Fruit fly (Drosophila melanogaster) whole organism, embryonic: ENCODE results near the gene Rpn2.

Experiments
- Ada2b ChIP-seq: fragments of 200-800 bp; sonication (Bioruptor generic); IDR thresholded peaks from 2 replicates; pipeline ENCODE4 v1.3.6; 2022; ENCODE audit warnings: missing biosample characterization, missing genetic modification characterization
- Aef1 ChIP-seq: fragments of 200-800 bp; sonication (Bioruptor generic); IDR thresholded peaks from 3 replicates; pipeline ENCODE4 v1.3.6; 2022; ENCODE audit warnings: missing biosample characterization, missing genetic modification characterization
- Blimp-1 ChIP-seq: fragments of 200-800 bp; sonication (Bioruptor generic); optimal IDR thresholded peaks from 3 replicates; lab custom pipeline; 2018; ENCODE audit warnings: missing biosample characterization, missing genetic modification characterization, mild to moderate bottlenecking, moderate library complexity, missing genetic modification reagents
- CG10366 ChIP-seq: fragments of 200-800 bp; sonication (Bioruptor generic); IDR thresholded peaks from 2 replicates; pipeline ENCODE4 v1.3.6; 2022; ENCODE audit warnings: missing biosample characterization, missing genetic modification characterization
- CG10431 ChIP-seq: fragments of 200-800 bp; sonication (Bioruptor generic); optimal IDR thresholded peaks from 3 replicates; lab custom pipeline; 2018; ENCODE audit warnings: missing biosample characterization, mild to moderate bottlenecking, missing genetic modification characterization
- CG10979 ChIP-seq: fragments of 200-800 bp; sonication (Bioruptor generic); optimal IDR thresholded peaks from 2 replicates; lab custom pipeline; 2018; ENCODE audit warnings: missing biosample characterization, mild to moderate bottlenecking, missing genetic modification characterization, moderate library complexity
- CG12219 ChIP-seq: fragments of 200-800 bp; sonication (Bioruptor generic); optimal IDR thresholded peaks from 3 replicates; lab custom pipeline; 2018; ENCODE audit warnings: missing biosample characterization, mild to moderate bottlenecking, missing genetic modification characterization
- CG13123 ChIP-seq: fragments of 200-800 bp; sonication (Bioruptor generic); optimal IDR thresholded peaks from 2 replicates; lab custom pipeline; 2016; ENCODE audit warnings: missing biosample characterization, missing genetic modification characterization
- CG13424 ChIP-seq: fragments of 200-800 bp; sonication (Bioruptor generic); optimal IDR thresholded peaks from 2 replicates; lab custom pipeline; 2019; ENCODE audit warnings: missing biosample characterization, mild to moderate bottlenecking, missing genetic modification characterization, moderate library complexity
- CG13775 ChIP-seq: fragments of 200-800 bp; sonication (Bioruptor generic); optimal IDR thresholded peaks from 3 replicates; lab custom pipeline; 2017; ENCODE audit warnings: missing biosample characterization, mild to moderate bottlenecking, missing genetic modification characterization
- CG14667 ChIP-seq: fragments of 200-800 bp; sonication (Bioruptor generic); IDR thresholded peaks from 2 replicates; pipeline ENCODE4 v1.3.6; 2022; ENCODE audit warnings: missing biosample characterization, missing genetic modification characterization
- CG17385 ChIP-seq: fragments of 200-800 bp; sonication (Bioruptor generic); optimal IDR thresholded peaks from 3 replicates; lab custom pipeline; 2018; ENCODE audit warnings: missing biosample characterization, mild to moderate bottlenecking, missing genetic modification characterization
- CG18262 ChIP-seq: fragments of 200-800 bp; optimal IDR thresholded peaks from 3 replicates; lab custom pipeline; 2019; ENCODE audit warnings: missing biosample characterization, mild to moderate bottlenecking, missing genetic modification characterization, moderate library complexity
- CG18599 ChIP-seq: fragments of 200-800 bp; sonication (Bioruptor generic); optimal IDR thresholded peaks from 3 replicates; lab custom pipeline; 2017; ENCODE audit warnings: missing biosample characterization, missing genetic modification characterization, mild to moderate bottlenecking, moderate library complexity, missing genetic modification reagents
- CG2120 ChIP-seq: fragments of 200-800 bp; sonication (Bioruptor generic); optimal IDR thresholded peaks from 3 replicates; lab custom pipeline; 2016; ENCODE audit warnings: missing biosample characterization, missing genetic modification characterization
- CG2199 ChIP-seq: fragments of 200-800 bp; sonication (Bioruptor generic); IDR thresholded peaks from 3 replicates; pipeline ENCODE4 v1.3.6; 2022; ENCODE audit warnings: missing biosample characterization, missing genetic modification characterization
- CG3065 ChIP-seq: fragments of 200-800 bp; sonication (Bioruptor generic); optimal IDR thresholded peaks from 2 replicates; lab custom pipeline; 2016; ENCODE audit warnings: missing biosample characterization, missing genetic modification characterization
- CG31365 ChIP-seq: fragments of 200-800 bp; sonication (Bioruptor generic); optimal IDR thresholded peaks from 2 replicates; lab custom pipeline; 2018; ENCODE audit warnings: missing biosample characterization, mild to moderate bottlenecking, missing genetic modification characterization
- CG34422 ChIP-seq: fragments of 200-800 bp; sonication (Bioruptor generic); IDR thresholded peaks from 3 replicates; pipeline ENCODE4 v1.3.6; 2022; ENCODE audit warnings: missing biosample characterization, missing genetic modification characterization
- CG42726 ChIP-seq: fragments of 200-800 bp; sonication (Bioruptor generic); IDR thresholded peaks from 2 replicates; pipeline ENCODE4 v1.3.6; 2022; ENCODE audit warnings: missing biosample characterization, missing genetic modification characterization; ENCODE audit not compliant: partially characterized antibody
- CG4854 ChIP-seq: fragments of 200-800 bp; sonication (Bioruptor generic); optimal IDR thresholded peaks from 2 replicates; lab custom pipeline; 2016; ENCODE audit warnings: missing biosample characterization, missing genetic modification characterization, inconsistent platforms
- CG6654 ChIP-seq: fragments of 200-800 bp; sonication (Bioruptor generic); optimal IDR thresholded peaks from 2 replicates; lab custom pipeline; 2017; ENCODE audit warnings: missing biosample characterization, mild to moderate bottlenecking, missing genetic modification characterization
- CG8478 ChIP-seq: fragments of >200 bp; optimal IDR thresholded peaks from 2 replicates; lab custom pipeline; 2018
- CG9727 ChIP-seq: fragments of 200-800 bp; sonication (Bioruptor generic); optimal IDR thresholded peaks from 3 replicates; lab custom pipeline; 2017; ENCODE audit warnings: missing biosample characterization, mild to moderate bottlenecking, missing genetic modification characterization
- CkIIα-i1 ChIP-seq: fragments of 200-800 bp; sonication (Bioruptor generic); IDR thresholded peaks from 2 replicates; pipeline ENCODE4 v1.3.6; 2022; ENCODE audit warnings: missing biosample characterization, missing genetic modification characterization
- D19B ChIP-seq: fragments of 200-800 bp; sonication (Bioruptor generic); optimal IDR thresholded peaks from 2 replicates; lab custom pipeline; 2017; ENCODE audit warnings: missing biosample characterization, mild to moderate bottlenecking, missing genetic modification characterization
- Dip2 ChIP-seq: fragments of 200-800 bp; sonication (Bioruptor generic); IDR thresholded peaks from 2 replicates; pipeline ENCODE4 v1.3.6; 2022; ENCODE audit warnings: missing biosample characterization, missing genetic modification characterization
- Fer3 ChIP-seq: fragments of 200-800 bp; sonication (Bioruptor generic); optimal IDR thresholded peaks from 2 replicates; lab custom pipeline; 2018; ENCODE audit warnings: missing biosample characterization, mild to moderate bottlenecking, missing genetic modification characterization, moderate library complexity
- Hmr ChIP-seq: fragments of 200-800 bp; sonication (Bioruptor generic); optimal IDR thresholded peaks from 3 replicates; lab custom pipeline; 2017; ENCODE audit warnings: mild to moderate bottlenecking, missing biosample characterization, missing genetic modification reagents, missing genetic modification characterization
- Lpt ChIP-seq: fragments of >200 bp; optimal IDR thresholded peaks from 2 replicates; lab custom pipeline; 2018; ENCODE audit warnings: missing biosample characterization, missing genetic modification characterization
- Mad ChIP-seq: fragments of 200-800 bp; sonication (Bioruptor generic); optimal IDR thresholded peaks from 2 replicates; lab custom pipeline; 2016; ENCODE audit warnings: missing biosample characterization, missing genetic modification characterization
- NfI ChIP-seq: fragments of 200-800 bp; sonication (Bioruptor generic); optimal IDR thresholded peaks from 3 replicates; lab custom pipeline; 2018; ENCODE audit warnings: missing biosample characterization, mild to moderate bottlenecking, missing genetic modification characterization, moderate library complexity
- Oli ChIP-seq: fragments of 200-800 bp; sonication (Bioruptor generic); optimal IDR thresholded peaks from 2 replicates; lab custom pipeline; 2018; ENCODE audit warnings: missing biosample characterization, mild to moderate bottlenecking, missing genetic modification characterization, moderate library complexity
- Sox102F ChIP-seq: fragments of 200-800 bp; sonication (Bioruptor generic); optimal IDR thresholded peaks from 2 replicates; lab custom pipeline; 2018; ENCODE audit warnings: missing biosample characterization, mild to moderate bottlenecking, missing genetic modification characterization, moderate library complexity
- Trl ChIP-seq, 3 experiments: fragments of >200 bp in 2 of 3; fragments of 200-800 bp in 1 of 3; sonication (Bioruptor generic) in 1 of 3; optimal IDR thresholded peaks; 2 replicates in 1 of 3; 3 replicates in 2 of 3; lab custom pipeline; 2016 to 2017; ENCODE audit warnings: missing biosample characterization in 1 of 3, missing genetic modification characterization in 1 of 3
- ap ChIP-seq: fragments of 200-800 bp; sonication (Bioruptor generic); IDR thresholded peaks from 2 replicates; pipeline ENCODE4 v1.3.6; 2022; ENCODE audit warnings: missing biosample characterization, missing genetic modification characterization
- ewg ChIP-seq: fragments of 200-800 bp; sonication (Bioruptor generic); optimal IDR thresholded peaks from 3 replicates; lab custom pipeline; 2017; ENCODE audit warnings: mild to moderate bottlenecking, missing biosample characterization, missing genetic modification reagents, missing genetic modification characterization
- hkb ChIP-seq, 2 experiments: fragments of 200-800 bp in 1 of 2; fragments of >200 bp in 1 of 2; sonication (Bioruptor generic) in 1 of 2; IDR thresholded peaks in 1 of 2; optimal IDR thresholded peaks in 1 of 2; 2 replicates each; pipeline versions ENCODE4 v1.3.6 to Lab custom; 2017 to 2022; ENCODE audit warnings: missing biosample characterization in 1 of 2, missing genetic modification characterization in 1 of 2
- insv ChIP-seq, 2 experiments: fragments of 200-800 bp; sonication (Bioruptor generic); optimal IDR thresholded peaks; 3 replicates each; lab custom pipeline; 2016 to 2018; ENCODE audit warnings: missing biosample characterization in 2 of 2, missing genetic modification characterization in 2 of 2
- knrl ChIP-seq: fragments of 200-800 bp; sonication (Bioruptor generic); IDR thresholded peaks from 3 replicates; pipeline ENCODE4 v1.3.6; 2022; ENCODE audit warnings: missing biosample characterization, missing genetic modification characterization; ENCODE audit not compliant: partially characterized antibody
- lilli ChIP-seq: fragments of 200-800 bp; sonication (Bioruptor generic); optimal IDR thresholded peaks from 3 replicates; lab custom pipeline; 2016; ENCODE audit warnings: missing biosample characterization, missing genetic modification characterization
- lmd ChIP-seq: fragments of 200-800 bp; sonication (Bioruptor generic); IDR thresholded peaks from 2 replicates; pipeline ENCODE4 v1.3.6; 2022; ENCODE audit warnings: missing biosample characterization, missing genetic modification characterization
- lola ChIP-seq, 3 experiments: fragments of >200 bp in 2 of 3; fragments of 200-800 bp in 1 of 3; sonication (Bioruptor generic) in 1 of 3; optimal IDR thresholded peaks; 2 replicates each; lab custom pipeline; 2017 to 2019; ENCODE audit warnings: missing biosample characterization in 3 of 3, missing genetic modification characterization in 3 of 3, mild to moderate bottlenecking in 1 of 3, moderate library complexity in 1 of 3
- nerfin-2 ChIP-seq: fragments of 200-800 bp; sonication (Bioruptor generic); IDR thresholded peaks from 2 replicates; pipeline ENCODE4 v1.3.6; 2022; ENCODE audit warnings: missing biosample characterization, missing genetic modification characterization; ENCODE audit not compliant: partially characterized antibody
- pho ChIP-seq: fragments of 200-800 bp; sonication (Bioruptor generic); optimal IDR thresholded peaks from 2 replicates; lab custom pipeline; 2016; ENCODE audit warnings: missing biosample characterization, missing genetic modification characterization
- repo ChIP-seq: fragments of 200-800 bp; sonication (Bioruptor generic); optimal IDR thresholded peaks from 2 replicates; lab custom pipeline; 2016; ENCODE audit warnings: missing biosample characterization, missing genetic modification characterization
- rib ChIP-seq: fragments of 200-800 bp; sonication (Bioruptor generic); IDR thresholded peaks from 2 replicates; pipeline ENCODE4 v1.3.6; 2022; ENCODE audit warnings: missing biosample characterization, missing genetic modification characterization
- seq ChIP-seq: fragments of 200-800 bp; sonication (Bioruptor generic); IDR thresholded peaks from 2 replicates; pipeline ENCODE4 v1.3.6; 2022; ENCODE audit warnings: missing biosample characterization, missing genetic modification characterization
- sisA ChIP-seq: fragments of 200-800 bp; sonication (Bioruptor generic); IDR thresholded peaks from 2 replicates; pipeline ENCODE4 v1.3.6; 2022; ENCODE audit warnings: missing biosample characterization, missing genetic modification characterization

Rpn2 gene

dm6 chr3R:29138961-29139527 lies 14.3 kb upstream of the Rpn2 start (continued):
- TF ChIP-seq CG12219 (GFP tag; lab: Kevin White, UChicago) (no peak), Sox102F (GFP tag; lab: Kevin White, UChicago) (peak; percentile 17), Aef1 (no peak), CG2120 (GFP tag; lab: Kevin White, UChicago) (peak; percentile 40), Lpt (GFP tag; lab: Kevin White, UChicago) (no peak), ap (no peak), Dip2 (GFP tag; lab: Robert Waterston, UW) (no peak), lmd (GFP tag; lab: Robert Waterston, UW) (peak; percentile 38; the same call in 1 of the 2 replicates), CkIIα-i1 (GFP tag; lab: Robert Waterston, UW) (no peak), seq (0 out of 2 replicates have a peak, but pooled peaks have one; percentile 39), CG8478 (no peak), CG42726 (no peak), CG17385 (no peak), Oli (tag; lab: Kevin White, UChicago) (peak; percentile 11), CG18262 (no peak), CG6654 (GFP tag; lab: Kevin White, UChicago) (no peak), NfI (no peak), sisA (GFP tag; lab: Robert Waterston, UW) (no peak), rib (GFP tag; lab: Robert Waterston, UW) (no peak), Trl (optimal IDR thresholded peaks at IDR 0.05; lab: Kevin White, UChicago) (no peak), Trl (GFP tag; optimal IDR thresholded peaks at IDR 0.05; lab: Kevin White, UChicago) (no peak), CG13424 (tag; lab: Kevin White, UChicago) (peak; percentile 23), knrl (no peak), Fer3 (tag; lab: Kevin White, UChicago) (no peak), hkb (optimal IDR thresholded peaks at IDR 0.05; lab: Kevin White, UChicago) (no peak), hkb (GFP tag; IDR thresholded peaks at IDR 0.05; lab: Robert Waterston, UW) (peak; percentile 9; the same call in 1 of the 2 replicates), CG10979 (no peak), CG13123 (GFP tag; lab: Kevin White, UChicago) (no peak), CG3065 (GFP tag; lab: Kevin White, UChicago) (no peak), D19B (GFP tag; lab: Kevin White, UChicago) (no peak), CG31365 (tag; lab: Kevin White, UChicago) (no peak), repo (no peak), ewg (GFP tag; lab: Kevin White, UChicago) (no peak), CG4854 (no peak), CG2199 (GFP tag; lab: Robert Waterston, UW) (no peak), CG10431 (GFP tag; lab: Kevin White, UChicago) (no peak), Hmr (no peak), lilli (peak; percentile 9), CG9727 (GFP tag; lab: Kevin White, UChicago) (peak; percentile 28), CG13775 (GFP tag; lab: Kevin White, UChicago) (peak; percentile 12), CG18599 (GFP tag; lab: Kevin White, UChicago) (peak; percentile 20), CG34422 (GFP tag; lab: Robert Waterston, UW) (no peak), Ada2b (GFP tag; lab: Robert Waterston, UW) (no peak; the same call in 1 of the 2 replicates), lola (GFP tag; optimal IDR thresholded peaks at IDR 0.05; lab: Kevin White, UChicago) (no peak), Blimp-1 (GFP tag; lab: Kevin White, UChicago) (no peak), nerfin-2 (no peak), insv (GFP tag; optimal IDR thresholded peaks at IDR 0.05; lab: Kevin White, UChicago) (no peak), pho (GFP tag; lab: Kevin White, UChicago) (no peak), Mad (GFP tag; lab: Kevin White, UChicago) (no peak), CG14667 (GFP tag; lab: Robert Waterston, UW) (no peak), CG10366 (GFP tag; lab: Robert Waterston, UW) (no peak)
